Worm (Caenorhabditis elegans) whole organism, L4 larva: ENCODE measurements around the gene Y75B8A.28.

ENCODE experiments used
- F10B5.3 ChIP-seq: sonication (generic microtip); optimal IDR thresholded peaks from 2 replicates; lab custom pipeline; 2016; ENCODE audit warnings: mild to moderate bottlenecking, missing genetic modification characterization, missing compliant biosample characterization
- F26F4.8 ChIP-seq: fragments of 200-800 bp; sonication (Bioruptor generic); conservative IDR thresholded peaks from 2 replicates; pipeline ENCODE4 v1.3.6; 2022; ENCODE audit warnings: missing genetic modification characterization, missing compliant biosample characterization
- F44E2.7 ChIP-seq: fragments of 200-800 bp; sonication (Bioruptor generic); IDR thresholded peaks from 2 replicates; pipeline ENCODE4 v2.1.2; 2022; ENCODE audit warnings: missing genetic modification characterization, missing compliant biosample characterization
- R02D3.7 ChIP-seq: fragments of 150-350 bp; sonication (generic microtip); optimal IDR thresholded peaks from 3 replicates; lab custom pipeline; 2014; ENCODE audit warnings: missing biosample characterization, missing genetic modification characterization
- T20F7.1 ChIP-seq: fragments of 200-800 bp; sonication (Bioruptor generic); optimal IDR thresholded peaks from 2 replicates; lab custom pipeline; 2018; ENCODE audit warnings: mild to moderate bottlenecking, missing genetic modification characterization, missing compliant biosample characterization
- Y5F2A.4 ChIP-seq: fragments of 200-800 bp; sonication (Bioruptor generic); optimal IDR thresholded peaks from 2 replicates; lab custom pipeline; 2018; ENCODE audit warnings: mild to moderate bottlenecking, missing genetic modification characterization, missing compliant biosample characterization
- Y75B8A.6 ChIP-seq: fragments of 200-800 bp; sonication (Bioruptor generic); IDR thresholded peaks from 2 replicates; pipeline ENCODE4 v1.3.6; 2022; ENCODE audit warnings: missing genetic modification reagents, missing genetic modification characterization, missing compliant biosample characterization
- ZK337.2 ChIP-seq: fragments of 200-800 bp; sonication (Bioruptor generic); IDR thresholded peaks from 2 replicates; pipeline ENCODE4 v1.3.6; 2022; ENCODE audit warnings: missing genetic modification reagents, missing genetic modification characterization, missing compliant biosample characterization
- ama-1 ChIP-seq: fragments of 150-350 bp; optimal IDR thresholded peaks from 2 replicates; lab custom pipeline; 2014; ENCODE audit warnings: inconsistent platforms, mixed read lengths
- arid-1 ChIP-seq: fragments of 200-800 bp; sonication (Bioruptor generic); conservative IDR thresholded peaks from 2 replicates; pipeline ENCODE4 v1.3.6; 2022; ENCODE audit warnings: missing genetic modification reagents, missing genetic modification characterization, missing compliant biosample characterization
- ceh-28 ChIP-seq: fragments of 150-350 bp; optimal IDR thresholded peaks from 2 replicates; lab custom pipeline; 2014; ENCODE audit warnings: missing biosample characterization, missing genetic modification reagents, missing genetic modification characterization
- ces-1 ChIP-seq: fragments of 150-350 bp; sonication (generic microtip); optimal IDR thresholded peaks from 4 replicates; lab custom pipeline; 2014; ENCODE audit warnings: missing biosample characterization, missing genetic modification reagents, missing genetic modification characterization
- cey-2 ChIP-seq: sonication (generic microtip); optimal IDR thresholded peaks from 3 replicates; lab custom pipeline; 2017; ENCODE audit warnings: missing genetic modification characterization, mild to moderate bottlenecking, missing compliant biosample characterization, antibody characterized with exemption, borderline replicate concordance; ENCODE audit not compliant: insufficient read depth
- daf-12 ChIP-seq: fragments of 150-350 bp; optimal IDR thresholded peaks from 2 replicates; lab custom pipeline; 2014; ENCODE audit warnings: missing biosample characterization, missing genetic modification reagents, missing genetic modification characterization
- daf-16 ChIP-seq, 3 experiments: sonication (generic microtip); optimal IDR thresholded peaks; 2 replicates each; lab custom pipeline; 2016 to 2017; ENCODE audit warnings: missing genetic modification characterization in 3 of 3, missing genetic modification reagents in 3 of 3, mild to moderate bottlenecking in 2 of 3, missing compliant biosample characterization in 2 of 3, missing biosample characterization in 1 of 3, moderate library complexity in 1 of 3
- dmd-6 ChIP-seq: fragments of 200-800 bp; sonication (Bioruptor generic); IDR thresholded peaks from 2 replicates; pipeline ENCODE4 v1.3.6; 2022; ENCODE audit warnings: missing genetic modification reagents, missing genetic modification characterization, missing compliant biosample characterization
- dmd-9 ChIP-seq: fragments of 200-800 bp; sonication (Bioruptor generic); IDR thresholded peaks from 2 replicates; pipeline ENCODE4 v1.3.6; 2022; ENCODE audit warnings: missing genetic modification reagents, missing genetic modification characterization, missing compliant biosample characterization
- egl-43 ChIP-seq: fragments of 200-800 bp; sonication (Bioruptor generic); IDR thresholded peaks from 2 replicates; pipeline ENCODE4 v1.3.6; 2022; ENCODE audit warnings: missing genetic modification reagents, missing genetic modification characterization, missing compliant biosample characterization
- gei-8 ChIP-seq: fragments of 200-800 bp; sonication (Bioruptor generic); optimal IDR thresholded peaks from 2 replicates; lab custom pipeline; 2018; ENCODE audit warnings: mild to moderate bottlenecking, missing genetic modification characterization, missing compliant biosample characterization
- hlh-11 ChIP-seq: fragments of 200-800 bp; sonication (Bioruptor generic); optimal IDR thresholded peaks from 2 replicates; lab custom pipeline; 2018; ENCODE audit warnings: mild to moderate bottlenecking, missing genetic modification characterization, missing compliant biosample characterization
- hmg-1.1 ChIP-seq: fragments of 200-800 bp; sonication (Bioruptor generic); IDR thresholded peaks from 2 replicates; pipeline ENCODE4 v1.3.6; 2022; ENCODE audit warnings: missing genetic modification reagents, missing genetic modification characterization, missing compliant biosample characterization
- lim-7 ChIP-seq: fragments of 200-800 bp; sonication (Bioruptor generic); IDR thresholded peaks from 2 replicates; pipeline ENCODE4 v1.3.6; 2022; ENCODE audit warnings: missing genetic modification characterization, missing compliant biosample characterization
- lin-1 ChIP-seq: fragments of 200-800 bp; sonication (Bioruptor generic); IDR thresholded peaks from 2 replicates; pipeline ENCODE4 v1.3.6; 2022; ENCODE audit warnings: missing genetic modification reagents, missing genetic modification characterization, missing compliant biosample characterization
- lir-3 ChIP-seq: sonication (generic microtip); optimal IDR thresholded peaks from 2 replicates; lab custom pipeline; 2016; ENCODE audit warnings: mild to moderate bottlenecking, missing genetic modification characterization, missing compliant biosample characterization
- lsy-2 ChIP-seq, 2 experiments: fragments of 150-350 bp in 1 of 2; sonication (generic microtip) in 1 of 2; optimal IDR thresholded peaks; 2 replicates each; lab custom pipeline; 2014 to 2017; ENCODE audit warnings: missing biosample characterization in 2 of 2, missing genetic modification characterization in 2 of 2
- madf-5 ChIP-seq, 2 experiments: fragments of 200-800 bp; sonication (Bioruptor generic); IDR thresholded peaks; 2 replicates each; pipeline ENCODE4 v1.3.6; 2022; ENCODE audit warnings: missing compliant biosample characterization in 2 of 2, missing genetic modification characterization in 2 of 2
- madf-9 ChIP-seq: fragments of 200-800 bp; sonication (Bioruptor generic); conservative IDR thresholded peaks from 2 replicates; pipeline ENCODE4 v1.3.6; 2022; ENCODE audit warnings: missing genetic modification reagents, missing genetic modification characterization, missing compliant biosample characterization
- mdt-29 ChIP-seq: fragments of 200-800 bp; sonication (Bioruptor generic); IDR thresholded peaks from 2 replicates; pipeline ENCODE4 v1.3.6; 2022; ENCODE audit warnings: missing genetic modification reagents, missing genetic modification characterization, missing compliant biosample characterization
- mep-1 ChIP-seq: fragments of 150-350 bp; sonication (generic microtip); optimal IDR thresholded peaks from 3 replicates; lab custom pipeline; 2014; ENCODE audit warnings: missing biosample characterization, missing genetic modification characterization
- mes-2 ChIP-seq: sonication (generic microtip); optimal IDR thresholded peaks from 2 replicates; lab custom pipeline; 2016; ENCODE audit warnings: missing genotype, mild to moderate bottlenecking, missing genetic modification characterization, missing compliant biosample characterization; ENCODE audit not compliant: poor library complexity, severe bottlenecking
- mxl-3 ChIP-seq: fragments of 200-800 bp; sonication (Bioruptor generic); optimal IDR thresholded peaks from 2 replicates; lab custom pipeline; 2018; ENCODE audit warnings: mild to moderate bottlenecking, missing genetic modification characterization, missing compliant biosample characterization
- nhr-102 ChIP-seq: sonication (generic microtip); optimal IDR thresholded peaks from 2 replicates; lab custom pipeline; 2016; ENCODE audit warnings: mild to moderate bottlenecking, missing genetic modification characterization, moderate library complexity, missing compliant biosample characterization
- nhr-11 ChIP-seq: fragments of 150-350 bp; optimal IDR thresholded peaks from 2 replicates; lab custom pipeline; 2014; ENCODE audit warnings: missing biosample characterization, missing genetic modification characterization
- nhr-25 ChIP-seq: sonication (generic microtip); optimal IDR thresholded peaks from 2 replicates; lab custom pipeline; 2017; ENCODE audit warnings: missing genetic modification characterization, mild to moderate bottlenecking, missing compliant biosample characterization, antibody characterized with exemption, moderate library complexity, borderline replicate concordance; ENCODE audit not compliant: insufficient read depth
- nhr-48 ChIP-seq: sonication (generic microtip); optimal IDR thresholded peaks from 2 replicates; lab custom pipeline; 2016; ENCODE audit warnings: mild to moderate bottlenecking, missing genetic modification characterization, missing compliant biosample characterization
- nhr-76 ChIP-seq: fragments of 150-350 bp; optimal IDR thresholded peaks from 2 replicates; lab custom pipeline; 2014; ENCODE audit warnings: missing biosample characterization, missing genetic modification characterization
- php-3 ChIP-seq: fragments of 200-800 bp; sonication (Bioruptor generic); IDR thresholded peaks from 2 replicates; pipeline ENCODE4 v1.3.6; 2022; ENCODE audit warnings: missing genetic modification reagents, missing genetic modification characterization, missing compliant biosample characterization
- skn-1 ChIP-seq: fragments of 150-350 bp; optimal IDR thresholded peaks from 2 replicates; lab custom pipeline; 2014; ENCODE audit warnings: missing biosample characterization, missing genetic modification characterization
- snpc-1.2 ChIP-seq: fragments of 200-800 bp; sonication (Bioruptor generic); IDR thresholded peaks from 2 replicates; pipeline ENCODE4 v1.3.6; 2022; ENCODE audit warnings: missing genetic modification reagents, missing genetic modification characterization, missing compliant biosample characterization
- snpc-4 ChIP-seq: fragments of 150-350 bp; optimal IDR thresholded peaks from 2 replicates; lab custom pipeline; 2014; ENCODE audit warnings: missing biosample characterization, missing genetic modification characterization
- spr-1 ChIP-seq: sonication (generic microtip); optimal IDR thresholded peaks from 2 replicates; lab custom pipeline; 2016; ENCODE audit warnings: mild to moderate bottlenecking, missing genetic modification characterization, missing compliant biosample characterization
- spr-3 ChIP-seq: fragments of 200-800 bp; sonication (Bioruptor generic); optimal IDR thresholded peaks from 2 replicates; lab custom pipeline; 2018; ENCODE audit warnings: mild to moderate bottlenecking, missing genetic modification characterization, missing compliant biosample characterization
- unc-130 ChIP-seq: sonication (generic microtip); optimal IDR thresholded peaks from 2 replicates; lab custom pipeline; 2016; ENCODE audit warnings: missing genetic modification reagents, missing genetic modification characterization, missing compliant biosample characterization
- zag-1 ChIP-seq: fragments of 150-350 bp; optimal IDR thresholded peaks from 2 replicates; lab custom pipeline; 2014; ENCODE audit warnings: missing biosample characterization, missing genetic modification characterization
- zfp-2 ChIP-seq: sonication (generic microtip); optimal IDR thresholded peaks from 2 replicates; lab custom pipeline; 2016; ENCODE audit warnings: mild to moderate bottlenecking, missing genetic modification characterization, missing compliant biosample characterization
- zfp-3 ChIP-seq: fragments of 200-800 bp; sonication (Bioruptor generic); conservative IDR thresholded peaks from 2 replicates; pipeline ENCODE4 v1.3.6; 2022; ENCODE audit warnings: missing genetic modification reagents, missing genetic modification characterization, missing compliant biosample characterization
- zip-11 ChIP-seq: fragments of 200-800 bp; sonication (Bioruptor generic); IDR thresholded peaks from 2 replicates; pipeline ENCODE4 v1.3.6; 2022; ENCODE audit warnings: missing genetic modification characterization, missing compliant biosample characterization
- ztf-7 ChIP-seq: fragments of 150-350 bp; optimal IDR thresholded peaks from 2 replicates; lab custom pipeline; 2014; ENCODE audit warnings: missing biosample characterization, missing genetic modification characterization

Gene Y75B8A.28

ce11 chrIII:12317492-12317891 lies 1.4 kb upstream of the Y75B8A.28 start (continued):
- no peak for TF ChIP-seq spr-1 (tag; lab: Kevin White, UChicago)

ce11 chrIII:12325284-12325683 lies 6.4 kb downstream of the Y75B8A.28 start:
- TF ChIP-seq ZK337.2, result no peak
- no peak for TF ChIP-seq T20F7.1 (GFP tag; lab: Kevin White, UChicago)
- TF ChIP-seq php-3 (GFP tag; lab: Robert Waterston, UW), result peak; percentile 83
- TF ChIP-seq ama-1 (lab: Kevin White, UChicago), result no peak
- peak in 1 of 2 experiments; percentile 30 for TF ChIP-seq daf-16 (GFP tag; optimal IDR thresholded peaks at IDR 0.05; lab: Kevin White, UChicago)
- peak; percentile 98 for TF ChIP-seq daf-16 (tag; optimal IDR thresholded peaks at IDR 0.05; lab: Kevin White, UChicago)
- no peak for TF ChIP-seq zag-1 (tag; lab: Kevin White, UChicago)
- no peak for TF ChIP-seq snpc-1.2
- TF ChIP-seq arid-1 (GFP tag; lab: Robert Waterston, UW), result no peak
- TF ChIP-seq gei-8, result peak; percentile 25
- no peak for TF ChIP-seq lim-7
- TF ChIP-seq lir-3 (tag; lab: Kevin White, UChicago), result no peak
- no peak for TF ChIP-seq F10B5.3
- no peak for TF ChIP-seq F26F4.8 (GFP tag; lab: Robert Waterston, UW)
- peak; percentile 89 for TF ChIP-seq hlh-11 (tag; lab: Kevin White, UChicago)
- TF ChIP-seq zfp-2 (tag; lab: Kevin White, UChicago), result no peak
- no peak for TF ChIP-seq nhr-76 (tag; lab: Kevin White, UChicago)
- peak; percentile 81 for TF ChIP-seq lin-1 (GFP tag; lab: Robert Waterston, UW)
- TF ChIP-seq mes-2, result peak; percentile 45
- TF ChIP-seq unc-130 (GFP tag; lab: Kevin White, UChicago), result no peak
- no peak for TF ChIP-seq nhr-25
- no peak for TF ChIP-seq Y5F2A.4
- no peak for TF ChIP-seq skn-1 (tag; lab: Kevin White, UChicago)
- TF ChIP-seq mep-1, result peak; percentile 63
- no peak for TF ChIP-seq madf-9 (GFP tag; lab: Robert Waterston, UW)
- no peak for TF ChIP-seq hmg-1.1 (GFP tag; lab: Robert Waterston, UW)
- peak; percentile 47 for TF ChIP-seq ztf-7 (tag; lab: Kevin White, UChicago)
- no peak for TF ChIP-seq ceh-28
- no peak for TF ChIP-seq snpc-4 (tag; lab: Kevin White, UChicago)
- no peak for TF ChIP-seq zip-11 (GFP tag; lab: Robert Waterston, UW)
- TF ChIP-seq dmd-9 (GFP tag; lab: Robert Waterston, UW), result no peak
- no peak for TF ChIP-seq madf-5 (GFP tag; IDR thresholded peaks at IDR 0.05; lab: Robert Waterston, UW)
- TF ChIP-seq egl-43, result no peak
- TF ChIP-seq Y75B8A.6, result no peak
- TF ChIP-seq F44E2.7 (GFP tag; lab: Robert Waterston, UW), result no peak
- no peak for TF ChIP-seq R02D3.7
- no peak for TF ChIP-seq spr-1 (tag; lab: Kevin White, UChicago)
- TF ChIP-seq mxl-3 (GFP tag; lab: Kevin White, UChicago), result peak; percentile 40
- no peak for TF ChIP-seq cey-2 (tag; lab: Kevin White, UChicago)
- TF ChIP-seq dmd-6 (GFP tag; lab: Robert Waterston, UW), result peak; percentile 85
- no peak for TF ChIP-seq daf-12 (tag; lab: Kevin White, UChicago)
- no peak for TF ChIP-seq zfp-3 (GFP tag; lab: Robert Waterston, UW)
- no peak for TF ChIP-seq mdt-29 (GFP tag; lab: Robert Waterston, UW)
- TF ChIP-seq spr-3 (GFP tag; lab: Kevin White, UChicago), result no peak
- TF ChIP-seq lsy-2 (tag; optimal IDR thresholded peaks at IDR 0.05; lab: Kevin White, UChicago), result no peak
- TF ChIP-seq nhr-11 (tag; lab: Kevin White, UChicago), result no peak
- no peak for TF ChIP-seq ces-1 (GFP tag; lab: Kevin White, UChicago)
- TF ChIP-seq nhr-102 (tag; lab: Kevin White, UChicago), result peak; percentile 45
- peak; percentile 42 for TF ChIP-seq nhr-48 (tag; lab: Kevin White, UChicago)
